Fruit fly (Drosophila melanogaster) whole organism, embryonic: ENCODE results near the gene CG13675.

ENCODE experiments used
- Adf1 ChIP-seq: fragments of 200-800 bp; sonication (Bioruptor generic); IDR thresholded peaks from 2 replicates; pipeline ENCODE4 v1.3.6; 2022; ENCODE audit warnings: missing biosample characterization, missing genetic modification characterization
- Asciz ChIP-seq: fragments of 200-800 bp; sonication (Bioruptor generic); optimal IDR thresholded peaks from 2 replicates; lab custom pipeline; 2017; ENCODE audit warnings: missing biosample characterization, mild to moderate bottlenecking, missing genetic modification characterization, missing genetic modification reagents
- Atf-2 ChIP-seq: fragments of 200-800 bp; sonication (Bioruptor generic); optimal IDR thresholded peaks from 2 replicates; lab custom pipeline; 2016; ENCODE audit warnings: missing biosample characterization, missing genetic modification characterization
- B-H2 ChIP-seq: fragments of 200-800 bp; sonication (Bioruptor generic); optimal IDR thresholded peaks from 2 replicates; lab custom pipeline; 2018; ENCODE audit warnings: missing biosample characterization, mild to moderate bottlenecking, missing genetic modification characterization
- CG11560 ChIP-seq: fragments of 200-800 bp; sonication (Bioruptor generic); IDR thresholded peaks from 3 replicates; pipeline ENCODE4 v1.3.6; 2022; ENCODE audit warnings: missing biosample characterization, missing genetic modification characterization
- CG12299 ChIP-seq: fragments of 200-800 bp; sonication (Bioruptor generic); optimal IDR thresholded peaks from 2 replicates; lab custom pipeline; 2018; ENCODE audit warnings: missing biosample characterization, mild to moderate bottlenecking, missing genetic modification characterization
- CG16863 ChIP-seq: fragments of 200-800 bp; sonication (Bioruptor generic); optimal IDR thresholded peaks from 3 replicates; lab custom pipeline; 2016; ENCODE audit warnings: missing biosample characterization, missing genetic modification characterization
- CG18262 ChIP-seq: fragments of 200-800 bp; optimal IDR thresholded peaks from 3 replicates; lab custom pipeline; 2019; ENCODE audit warnings: missing biosample characterization, mild to moderate bottlenecking, missing genetic modification characterization, moderate library complexity
- CG42726 ChIP-seq: fragments of 200-800 bp; sonication (Bioruptor generic); IDR thresholded peaks from 2 replicates; pipeline ENCODE4 v1.3.6; 2022; ENCODE audit warnings: missing biosample characterization, missing genetic modification characterization; ENCODE audit not compliant: partially characterized antibody
- CG4424 ChIP-seq: fragments of 200-800 bp; sonication (Bioruptor generic); optimal IDR thresholded peaks from 3 replicates; lab custom pipeline; 2016; ENCODE audit warnings: missing biosample characterization, missing genetic modification characterization
- CG4730 ChIP-seq: fragments of 200-800 bp; sonication (Bioruptor generic); IDR thresholded peaks from 2 replicates; pipeline ENCODE4 v1.3.6; 2022; ENCODE audit warnings: missing biosample characterization, missing genetic modification characterization
- CG6765 ChIP-seq: fragments of 200-800 bp; sonication (Bioruptor generic); optimal IDR thresholded peaks from 3 replicates; lab custom pipeline; 2017; ENCODE audit warnings: missing biosample characterization, mild to moderate bottlenecking, missing genetic modification characterization
- CG7271 ChIP-seq: fragments of 200-800 bp; sonication (Bioruptor generic); optimal IDR thresholded peaks from 2 replicates; lab custom pipeline; 2018; ENCODE audit warnings: missing biosample characterization, mild to moderate bottlenecking, missing genetic modification characterization, moderate library complexity
- CG7839 ChIP-seq: fragments of 200-800 bp; sonication (Bioruptor generic); optimal IDR thresholded peaks from 3 replicates; lab custom pipeline; 2018; ENCODE audit warnings: missing biosample characterization, mild to moderate bottlenecking, missing genetic modification characterization, moderate library complexity
- CG8388 ChIP-seq: fragments of 200-800 bp; sonication (Bioruptor generic); optimal IDR thresholded peaks from 2 replicates; lab custom pipeline; 2019; ENCODE audit warnings: missing biosample characterization, mild to moderate bottlenecking, missing genetic modification characterization, moderate library complexity
- CG8924 ChIP-seq: fragments of 200-800 bp; optimal IDR thresholded peaks from 3 replicates; lab custom pipeline; 2019; ENCODE audit warnings: missing biosample characterization, mild to moderate bottlenecking, missing genetic modification characterization, moderate library complexity
- CG9876 ChIP-seq: fragments of 200-800 bp; sonication (Bioruptor generic); optimal IDR thresholded peaks from 2 replicates; lab custom pipeline; 2016; ENCODE audit warnings: missing biosample characterization, missing genetic modification characterization
- Dfd ChIP-seq, 2 experiments: fragments of >200 bp; optimal IDR thresholded peaks; 2 replicates each; lab custom pipeline; 2017; ENCODE audit warnings: missing biosample characterization in 2 of 2, missing genetic modification characterization in 2 of 2
- Drgx ChIP-seq: fragments of 200-800 bp; sonication (Bioruptor generic); IDR thresholded peaks from 2 replicates; pipeline ENCODE4 v1.3.6; 2022; ENCODE audit warnings: missing biosample characterization, missing genetic modification characterization
- HLH54F ChIP-seq: fragments of 200-800 bp; sonication (Bioruptor generic); optimal IDR thresholded peaks from 3 replicates; lab custom pipeline; 2016; ENCODE audit warnings: missing biosample characterization, missing genetic modification characterization
- Jarid2 ChIP-seq: fragments of 200-800 bp; sonication (Bioruptor generic); optimal IDR thresholded peaks from 3 replicates; lab custom pipeline; 2017; ENCODE audit warnings: mild to moderate bottlenecking, missing biosample characterization, missing genetic modification reagents, missing genetic modification characterization
- MTF-1 ChIP-seq: fragments of 200-800 bp; sonication (Bioruptor generic); optimal IDR thresholded peaks from 2 replicates; lab custom pipeline; 2018; ENCODE audit warnings: missing biosample characterization, mild to moderate bottlenecking, missing genetic modification characterization, borderline replicate concordance
- Max ChIP-seq: fragments of 200-800 bp; sonication (Bioruptor generic); optimal IDR thresholded peaks from 2 replicates; lab custom pipeline; 2016; ENCODE audit warnings: missing biosample characterization, mild to moderate bottlenecking, missing genetic modification characterization
- NC2α ChIP-seq: fragments of 200-800 bp; sonication (Bioruptor generic); optimal IDR thresholded peaks from 2 replicates; lab custom pipeline; 2016; ENCODE audit warnings: missing biosample characterization, missing genetic modification characterization
- Spps ChIP-seq: fragments of 200-800 bp; sonication (Bioruptor generic); optimal IDR thresholded peaks from 2 replicates; lab custom pipeline; 2018; ENCODE audit warnings: missing biosample characterization, mild to moderate bottlenecking, missing genetic modification characterization
- Sry-δ ChIP-seq: fragments of 200-800 bp; sonication (Bioruptor generic); optimal IDR thresholded peaks from 2 replicates; lab custom pipeline; 2016; ENCODE audit warnings: missing biosample characterization, missing genetic modification characterization
- dmrt11E ChIP-seq: fragments of 200-800 bp; sonication (Bioruptor generic); optimal IDR thresholded peaks from 3 replicates; lab custom pipeline; 2018; ENCODE audit warnings: missing biosample characterization, mild to moderate bottlenecking, missing genetic modification characterization, moderate library complexity
- en ChIP-seq: fragments of 200-800 bp; sonication (Bioruptor generic); optimal IDR thresholded peaks from 2 replicates; lab custom pipeline; 2016; ENCODE audit warnings: missing biosample characterization, missing genetic modification characterization
- fd102C ChIP-seq: fragments of 200-800 bp; sonication (Bioruptor generic); optimal IDR thresholded peaks from 2 replicates; lab custom pipeline; 2018; ENCODE audit warnings: missing biosample characterization, mild to moderate bottlenecking, missing genetic modification characterization, moderate library complexity
- gce ChIP-seq: fragments of 200-800 bp; sonication (Bioruptor generic); IDR thresholded peaks from 3 replicates; pipeline ENCODE4 v1.3.6; 2022; ENCODE audit warnings: missing biosample characterization, missing genetic modification characterization
- gcm ChIP-seq: fragments of 200-800 bp; sonication (Bioruptor generic); optimal IDR thresholded peaks from 2 replicates; lab custom pipeline; 2019; ENCODE audit warnings: missing biosample characterization, mild to moderate bottlenecking, missing genetic modification characterization, moderate library complexity
- gcm2 ChIP-seq: fragments of 200-800 bp; sonication (Bioruptor generic); optimal IDR thresholded peaks from 2 replicates; lab custom pipeline; 2016; ENCODE audit warnings: missing biosample characterization, missing genetic modification characterization
- gsb ChIP-seq: fragments of 200-800 bp; sonication (Bioruptor generic); IDR thresholded peaks from 2 replicates; pipeline ENCODE4 v1.3.6; 2022; ENCODE audit warnings: missing biosample characterization, missing genetic modification characterization
- hb ChIP-seq: fragments of 200-800 bp; sonication (Bioruptor generic); IDR thresholded peaks from 3 replicates; pipeline ENCODE4 v1.3.6; 2022; ENCODE audit warnings: missing biosample characterization, missing genetic modification characterization; ENCODE audit not compliant: partially characterized antibody
- hkb ChIP-seq, 2 experiments: fragments of 200-800 bp in 1 of 2; fragments of >200 bp in 1 of 2; sonication (Bioruptor generic) in 1 of 2; IDR thresholded peaks in 1 of 2; optimal IDR thresholded peaks in 1 of 2; 2 replicates each; pipeline versions ENCODE4 v1.3.6 to Lab custom; 2017 to 2022; ENCODE audit warnings: missing biosample characterization in 1 of 2, missing genetic modification characterization in 1 of 2
- jumu ChIP-seq: fragments of 200-800 bp; sonication (Bioruptor generic); optimal IDR thresholded peaks from 3 replicates; lab custom pipeline; 2016; ENCODE audit warnings: missing biosample characterization, missing genetic modification characterization
- kay ChIP-seq: fragments of 200-800 bp; sonication (Bioruptor generic); optimal IDR thresholded peaks from 2 replicates; lab custom pipeline; 2016; ENCODE audit warnings: missing biosample characterization, missing genetic modification characterization
- odd ChIP-seq: fragments of 200-800 bp; sonication (Bioruptor generic); optimal IDR thresholded peaks from 2 replicates; lab custom pipeline; 2017; ENCODE audit warnings: missing biosample characterization, mild to moderate bottlenecking, missing genetic modification characterization
- otp ChIP-seq: fragments of 200-800 bp; sonication (Bioruptor generic); IDR thresholded peaks from 3 replicates; pipeline ENCODE4, ENCODE4 v1.3.6; 2022; ENCODE audit warnings: missing biosample characterization, missing genetic modification characterization
- pnt ChIP-seq: fragments of 200-800 bp; sonication (Bioruptor generic); optimal IDR thresholded peaks from 3 replicates; lab custom pipeline; 2016; ENCODE audit warnings: missing biosample characterization, missing genetic modification characterization
- pum ChIP-seq: fragments of 200-800 bp; sonication (Bioruptor generic); optimal IDR thresholded peaks from 2 replicates; lab custom pipeline; 2016; ENCODE audit warnings: missing biosample characterization, missing genetic modification characterization
- schlank ChIP-seq: fragments of 200-800 bp; sonication (Bioruptor generic); optimal IDR thresholded peaks from 2 replicates; lab custom pipeline; 2018; ENCODE audit warnings: missing biosample characterization, mild to moderate bottlenecking, missing genetic modification characterization
- slou ChIP-seq: fragments of 200-800 bp; sonication (Bioruptor generic); optimal IDR thresholded peaks from 3 replicates; lab custom pipeline; 2016; ENCODE audit warnings: missing biosample characterization, missing genetic modification characterization
- trem ChIP-seq: fragments of 200-800 bp; optimal IDR thresholded peaks from 3 replicates; lab custom pipeline; 2019; ENCODE audit warnings: missing biosample characterization, mild to moderate bottlenecking, missing genetic modification characterization, moderate library complexity
- ttk ChIP-seq: fragments of 200-800 bp; sonication (Bioruptor generic); IDR thresholded peaks from 2 replicates; pipeline ENCODE4 v2.1.2; 2022; ENCODE audit warnings: missing biosample characterization, missing genetic modification characterization
- twi ChIP-seq: fragments of 200-800 bp; optimal IDR thresholded peaks from 2 replicates; lab custom pipeline; 2019; ENCODE audit warnings: missing biosample characterization, mild to moderate bottlenecking, missing genetic modification characterization, moderate library complexity
- unpg ChIP-seq: fragments of 200-800 bp; sonication (Bioruptor generic); optimal IDR thresholded peaks from 3 replicates; lab custom pipeline; 2018; ENCODE audit warnings: missing biosample characterization, mild to moderate bottlenecking, missing genetic modification characterization, moderate library complexity
- zf30C ChIP-seq: fragments of 200-800 bp; sonication (Bioruptor generic); optimal IDR thresholded peaks from 3 replicates; lab custom pipeline; 2018; ENCODE audit warnings: missing biosample characterization, mild to moderate bottlenecking, missing genetic modification characterization
- zfh2 ChIP-seq: fragments of 200-800 bp; sonication (Bioruptor generic); optimal IDR thresholded peaks from 2 replicates; lab custom pipeline; 2016; ENCODE audit warnings: missing biosample characterization, missing genetic modification characterization

Gene CG13675

DNA sequence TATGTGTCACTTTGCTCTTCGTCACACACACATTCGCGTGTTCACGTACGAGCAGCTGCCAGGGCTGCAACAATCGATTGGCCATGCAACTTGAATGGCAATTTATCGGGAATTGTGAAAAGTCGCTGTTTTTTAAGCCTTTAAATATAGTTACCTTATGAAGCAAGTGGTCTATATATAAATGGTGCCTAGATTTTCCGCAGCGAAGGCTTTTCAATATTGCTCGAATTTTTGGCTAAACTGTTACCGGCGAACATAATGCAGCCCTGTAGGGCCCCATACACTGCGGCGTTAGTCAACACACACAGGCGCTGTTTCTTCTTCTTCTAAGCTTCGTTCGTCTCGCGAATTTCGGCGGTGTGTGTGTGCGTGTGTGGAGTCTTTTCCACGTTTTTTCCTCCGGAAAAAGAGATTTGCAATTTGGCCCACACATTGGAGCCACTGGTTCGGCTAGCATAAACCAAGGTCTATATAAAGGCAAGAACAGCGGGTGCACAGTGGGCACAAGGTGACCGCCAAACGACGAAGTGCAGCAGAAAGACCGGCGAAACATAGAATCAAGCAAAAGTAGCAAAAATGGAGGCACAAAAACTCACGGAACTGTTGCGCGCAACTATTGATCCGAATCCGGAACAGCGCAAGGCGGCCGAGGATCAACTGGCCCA, 49.3 kb downstream of the CG13675 start, which contains the start of the genes Arp3 and msk (continued):
- TF ChIP-seq Spps (tag; lab: Kevin White, UChicago) (no peak), CG12299 (tag; lab: Kevin White, UChicago) (peak; percentile 44), fd102C (GFP tag; lab: Kevin White, UChicago) (peak; percentile 5), CG4424 (GFP tag; lab: Kevin White, UChicago) (peak; percentile 86), CG7271 (tag; lab: Kevin White, UChicago) (no peak), pnt (GFP tag; lab: Kevin White, UChicago) (peak; percentile 84), otp (GFP tag; lab: Robert Waterston, UW) (0 out of 3 replicates have a peak, but pooled peaks have one; percentile 19), hkb (optimal IDR thresholded peaks at IDR 0.05; lab: Kevin White, UChicago) (peak; percentile 89), hkb (GFP tag; IDR thresholded peaks at IDR 0.05; lab: Robert Waterston, UW) (peak; percentile 60; the same call in 1 of the 2 replicates), dmrt11E (peak; percentile 63), Atf-2 (GFP tag; lab: Kevin White, UChicago) (peak; percentile 83), gsb (GFP tag; lab: Robert Waterston, UW) (no peak), twi (tag; lab: Kevin White, UChicago) (peak; percentile 58), slou (GFP tag; lab: Kevin White, UChicago) (peak; percentile 66), unpg (GFP tag; lab: Kevin White, UChicago) (peak; percentile 69), pum (GFP tag; lab: Kevin White, UChicago) (peak; percentile 91), CG8388 (GFP tag; lab: Kevin White, UChicago) (peak; percentile 69), Jarid2 (GFP tag; lab: Kevin White, UChicago) (no peak), NC2α (GFP tag; lab: Kevin White, UChicago) (peak; percentile 59), Max (GFP tag; lab: Kevin White, UChicago) (peak; percentile 90), CG18262 (peak; percentile 54), hb (no peak), Sry-δ (peak; percentile 81), gce (GFP tag; lab: Robert Waterston, UW) (0 out of 3 replicates have a peak, but pooled peaks have one; percentile 17), B-H2 (peak; percentile 91), CG42726 (GFP tag; lab: Robert Waterston, UW) (no peak), CG8924 (tag; lab: Kevin White, UChicago) (no peak), Drgx (GFP tag; lab: Robert Waterston, UW) (no peak; the same call in 1 of the 2 replicates), Asciz (GFP tag; lab: Kevin White, UChicago) (no peak), CG9876 (GFP tag; lab: Kevin White, UChicago) (peak; percentile 83), zf30C (GFP tag; lab: Kevin White, UChicago) (no peak), gcm2 (GFP tag; lab: Kevin White, UChicago) (peak; percentile 60), odd (GFP tag; lab: Kevin White, UChicago) (no peak), gcm (GFP tag; lab: Kevin White, UChicago) (no peak), HLH54F (GFP tag; lab: Kevin White, UChicago) (peak; percentile 91), CG4730 (GFP tag; lab: Robert Waterston, UW) (0 out of 2 replicates have a peak, but pooled peaks have one; percentile 37), jumu (GFP tag; lab: Kevin White, UChicago) (peak; percentile 95), en (GFP tag; lab: Kevin White, UChicago) (peak; percentile 68), CG6765 (GFP tag; lab: Kevin White, UChicago) (peak; percentile 24), CG16863 (peak; percentile 85), kay (GFP tag; lab: Kevin White, UChicago) (peak; percentile 98), CG7839 (peak; percentile 73), Dfd (GFP tag; optimal IDR thresholded peaks at IDR 0.05; lab: Kevin White, UChicago) (no peak), MTF-1 (peak; percentile 7), CG11560 (tag; lab: Robert Waterston, UW) (peak; percentile 53; the same call in 2 of the 3 replicates), schlank (tag; lab: Kevin White, UChicago) (peak; percentile 49), trem (peak; percentile 83), zfh2 (GFP tag; lab: Kevin White, UChicago) (peak; percentile 94), Adf1 (GFP tag; lab: Robert Waterston, UW) (peak; percentile 48), ttk (GFP tag; lab: Robert Waterston, UW) (peak; percentile 45; the same call in 1 of the 2 replicates)
